Fruit fly (Drosophila melanogaster) whole organism, adult: ENCODE data around the gene CG15130.

Source experiments
- CG1620 ChIP-seq: fragments of 200-800 bp; sonication (Bioruptor generic); optimal IDR thresholded peaks from 2 replicates; lab custom pipeline; 2016; ENCODE audit warnings: missing biosample characterization, missing genetic modification characterization
- CG5204 ChIP-seq: fragments of 200-800 bp; sonication (Bioruptor generic); optimal IDR thresholded peaks from 2 replicates; lab custom pipeline; 2016; ENCODE audit warnings: missing biosample characterization, missing genetic modification characterization
- CG7045 ChIP-seq: fragments of 200-800 bp; sonication (Bioruptor generic); optimal IDR thresholded peaks from 2 replicates; lab custom pipeline; 2017; ENCODE audit warnings: missing biosample characterization, mild to moderate bottlenecking, missing genetic modification characterization
- CG7101 ChIP-seq: fragments of 200-800 bp; sonication (Bioruptor generic); optimal IDR thresholded peaks from 2 replicates; lab custom pipeline; 2018; ENCODE audit warnings: missing biosample characterization, mild to moderate bottlenecking, missing genetic modification characterization, moderate library complexity
- Clk ChIP-seq: fragments of 200-800 bp; sonication (Bioruptor generic); optimal IDR thresholded peaks from 2 replicates; lab custom pipeline; 2017; ENCODE audit warnings: missing biosample characterization, missing genetic modification characterization
- Hr96 ChIP-seq: fragments of 200-800 bp; sonication (Bioruptor generic); optimal IDR thresholded peaks from 2 replicates; lab custom pipeline; 2016; ENCODE audit warnings: missing biosample characterization, missing genetic modification characterization
- bab1 ChIP-seq: fragments of 200-800 bp; sonication (Bioruptor generic); optimal IDR thresholded peaks from 3 replicates; lab custom pipeline; 2019; ENCODE audit warnings: missing biosample characterization, mild to moderate bottlenecking, missing genetic modification characterization, moderate library complexity
- cic ChIP-seq: fragments of 200-800 bp; sonication (Bioruptor generic); optimal IDR thresholded peaks from 2 replicates; lab custom pipeline; 2017; ENCODE audit warnings: missing biosample characterization, mild to moderate bottlenecking, missing genetic modification characterization, moderate library complexity
- kay ChIP-seq: fragments of 200-800 bp; sonication (Bioruptor generic); peaks from one replicate; lab custom pipeline; 2016; ENCODE audit warnings: missing biosample characterization, missing genetic modification characterization, borderline replicate concordance
- pad ChIP-seq: fragments of 200-800 bp; sonication (Bioruptor generic); optimal IDR thresholded peaks from 3 replicates; lab custom pipeline; 2017; ENCODE audit warnings: missing biosample characterization, missing genetic modification characterization, mild to moderate bottlenecking, moderate library complexity, missing genetic modification reagents
- tj ChIP-seq: fragments of 200-800 bp; sonication (Bioruptor generic); optimal IDR thresholded peaks from 3 replicates; lab custom pipeline; 2017; ENCODE audit warnings: missing biosample characterization, mild to moderate bottlenecking, missing genetic modification characterization, moderate library complexity
- toe ChIP-seq: fragments of 200-800 bp; sonication (Bioruptor generic); optimal IDR thresholded peaks from 2 replicates; lab custom pipeline; 2016; ENCODE audit warnings: missing biosample characterization, missing genetic modification characterization

- TF ChIP-seq CG1620, result no peak
- TF ChIP-seq pad (GFP tag; lab: Kevin White, UChicago), result no peak
- no peak for TF ChIP-seq CG5204
- no peak for TF ChIP-seq Clk (GFP tag; lab: Kevin White, UChicago)
- no peak for TF ChIP-seq tj
- no peak for TF ChIP-seq toe (GFP tag; lab: Kevin White, UChicago)
- TF ChIP-seq kay (GFP tag; lab: Kevin White, UChicago), result no peak
- no peak for TF ChIP-seq bab1 (GFP tag; lab: Kevin White, UChicago)
- peak; percentile 66 for TF ChIP-seq cic
- TF ChIP-seq CG7045 (GFP tag; lab: Kevin White, UChicago), result peak; percentile 40
- no peak for TF ChIP-seq CG7101 (tag; lab: Kevin White, UChicago)
- TF ChIP-seq Hr96 (GFP tag; lab: Kevin White, UChicago), result no peak
Observed at dm6 chr2L:20431210-20431609, 6.8 kb upstream of the CG15130 start.
